Worm (Caenorhabditis elegans) whole organism, midembryonic: ENCODE data around the gene F33G12.7.

Experiments
- T22C8.4 ChIP-seq: fragments of 200-800 bp; sonication (Bioruptor generic); IDR thresholded peaks from 2 replicates; pipeline ENCODE4 v1.3.6; 2022; ENCODE audit warnings: missing genetic modification characterization, missing compliant biosample characterization
- cog-1 ChIP-seq: sonication (generic microtip); optimal IDR thresholded peaks from 2 replicates; lab custom pipeline; 2016; ENCODE audit warnings: missing genetic modification characterization, missing compliant biosample characterization
- flt-1 ChIP-seq: fragments of 200-800 bp; sonication (Bioruptor generic); IDR thresholded peaks from 2 replicates; pipeline ENCODE4 v1.3.6; 2022; ENCODE audit warnings: missing genetic modification characterization, missing compliant biosample characterization
- klf-2 ChIP-seq: fragments of 200-800 bp; sonication (Bioruptor generic); conservative IDR thresholded peaks from 2 replicates; pipeline ENCODE4 v1.3.6; 2022; ENCODE audit warnings: missing genetic modification reagents, missing genetic modification characterization, missing compliant biosample characterization
- ref-1 ChIP-seq: fragments of 200-800 bp; sonication (Bioruptor generic); conservative IDR thresholded peaks from 2 replicates; pipeline ENCODE4 v1.3.6; 2022; ENCODE audit warnings: missing genetic modification reagents, missing genetic modification characterization, missing compliant biosample characterization
- tab-1 ChIP-seq: fragments of 200-800 bp; sonication (Bioruptor generic); IDR thresholded peaks from 2 replicates; pipeline ENCODE4 v1.3.6; 2022; ENCODE audit warnings: missing genetic modification characterization, missing compliant biosample characterization
- ztf-23 ChIP-seq: fragments of 200-800 bp; sonication (Bioruptor generic); IDR thresholded peaks from 2 replicates; pipeline ENCODE4 v1.3.6; 2022; ENCODE audit warnings: missing genetic modification reagents, missing genetic modification characterization, missing compliant biosample characterization
- ztf-29 ChIP-seq: fragments of 200-800 bp; sonication (Bioruptor generic); IDR thresholded peaks from 2 replicates; pipeline ENCODE4 v1.3.6; 2022; ENCODE audit warnings: missing genetic modification reagents, missing genetic modification characterization, missing compliant biosample characterization

DNA sequence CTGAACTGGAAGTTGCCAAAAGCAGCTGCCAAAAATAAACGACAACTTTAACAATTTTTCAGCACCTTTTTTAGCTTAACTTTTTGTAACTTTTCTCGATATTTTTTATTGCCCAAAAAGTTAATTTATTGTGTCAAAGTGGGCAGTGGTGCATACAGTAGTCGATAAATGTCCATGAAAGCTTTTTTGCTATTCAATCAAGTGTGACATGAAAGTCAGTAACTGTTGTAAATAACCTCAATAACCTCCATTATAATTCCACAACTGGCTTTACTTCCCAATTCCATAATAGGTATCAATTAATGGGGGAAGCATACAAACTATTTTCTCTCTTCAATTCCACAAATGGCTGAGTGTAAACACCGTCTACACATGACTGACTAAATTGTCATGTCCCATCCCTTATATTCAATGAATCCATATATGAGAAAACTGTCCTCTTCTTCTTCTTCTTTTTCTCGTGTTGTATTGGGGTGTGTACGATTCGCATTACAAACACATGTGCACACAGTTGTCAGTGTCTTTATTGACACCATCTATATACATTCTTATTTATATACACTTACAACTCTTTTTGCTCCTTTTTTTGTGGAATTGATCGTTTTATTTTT, 7.8 kb upstream of the F33G12.7 start:
- TF ChIP-seq cog-1 (tag; lab: Kevin White, UChicago) (no peak), ref-1 (GFP tag; lab: Robert Waterston, UW) (no peak), klf-2 (no peak), ztf-23 (GFP tag; lab: Robert Waterston, UW) (no peak), ztf-29 (no peak), flt-1 (GFP tag; lab: Robert Waterston, UW) (no peak), tab-1 (GFP tag; lab: Robert Waterston, UW) (no peak), T22C8.4 (GFP tag; lab: Robert Waterston, UW) (no peak)
